Worm (Caenorhabditis elegans) whole organism, L1 larva: Measurements from ENCODE around the gene K08B12.3.
A peak's percentile ranks its signal among the peaks of the same experiment; 100 is the strongest.

Experiments used
- C04F5.9 ChIP-seq: sonication (generic microtip); optimal IDR thresholded peaks from 2 replicates; lab custom pipeline; 2016; ENCODE audit warnings: missing genetic modification characterization, missing compliant biosample characterization
- C16A3.4 ChIP-seq: fragments of 150-350 bp; optimal IDR thresholded peaks from 2 replicates; lab custom pipeline; 2014; ENCODE audit warnings: missing biosample characterization, missing genetic modification characterization
- C34B4.2 ChIP-seq: sonication (generic microtip); optimal IDR thresholded peaks from 2 replicates; lab custom pipeline; 2017; ENCODE audit warnings: mild to moderate bottlenecking, missing genetic modification characterization, missing compliant biosample characterization
- Y116A8C.19 ChIP-seq: sonication (generic microtip); optimal IDR thresholded peaks from 2 replicates; lab custom pipeline; 2016; ENCODE audit warnings: missing compliant biosample characterization, missing genetic modification characterization, borderline replicate concordance
- aha-1 ChIP-seq: fragments of 150-350 bp; optimal IDR thresholded peaks from 2 replicates; lab custom pipeline; 2014; ENCODE audit warnings: missing biosample characterization, missing genetic modification characterization
- alr-1 ChIP-seq: fragments of 200-800 bp; sonication (Bioruptor generic); optimal IDR thresholded peaks from 2 replicates; lab custom pipeline; 2018; ENCODE audit warnings: borderline replicate concordance, mild to moderate bottlenecking, missing genetic modification characterization, missing compliant biosample characterization
- blmp-1 ChIP-seq: fragments of 150-350 bp; optimal IDR thresholded peaks from 2 replicates; lab custom pipeline; 2014; ENCODE audit warnings: missing biosample characterization, missing genetic modification characterization
- ceh-63 ChIP-seq: fragments of 200-800 bp; sonication (Bioruptor generic); optimal IDR thresholded peaks from 2 replicates; lab custom pipeline; 2018; ENCODE audit warnings: mild to moderate bottlenecking, missing genetic modification characterization, missing compliant biosample characterization
- ceh-8 ChIP-seq: fragments of 200-800 bp; sonication (Bioruptor generic); optimal IDR thresholded peaks from 2 replicates; lab custom pipeline; 2018; ENCODE audit warnings: mild to moderate bottlenecking, missing genetic modification characterization, moderate library complexity, missing compliant biosample characterization
- ceh-82 ChIP-seq, 3 experiments: fragments of 150-350 bp in 1 of 3; sonication (generic microtip) in 2 of 3; optimal IDR thresholded peaks; 2 replicates each; lab custom pipeline; 2014 to 2017; ENCODE audit warnings: missing biosample characterization in 3 of 3, missing genetic modification characterization in 3 of 3
- ceh-90 ChIP-seq: sonication (generic microtip); optimal IDR thresholded peaks from 2 replicates; lab custom pipeline; 2016; ENCODE audit warnings: missing genetic modification characterization, missing compliant biosample characterization
- ces-1 ChIP-seq: fragments of 150-350 bp; optimal IDR thresholded peaks from 2 replicates; lab custom pipeline; 2014; ENCODE audit warnings: missing biosample characterization, missing genetic modification reagents, missing genetic modification characterization
- dpl-1 ChIP-seq, 3 experiments: fragments of 150-350 bp in 2 of 3; sonication (generic microtip) in 1 of 3; optimal IDR thresholded peaks; 2 replicates each; lab custom pipeline; 2014 to 2017; ENCODE audit warnings: missing biosample characterization in 3 of 3, missing genetic modification characterization in 3 of 3, missing genetic modification reagents in 3 of 3
- dsc-1 ChIP-seq: sonication (generic microtip); optimal IDR thresholded peaks from 2 replicates; lab custom pipeline; 2016; ENCODE audit warnings: mild to moderate bottlenecking, missing genetic modification characterization, missing compliant biosample characterization
- efl-1 ChIP-seq, 4 experiments: fragments of 150-350 bp; optimal IDR thresholded peaks in 3 of 4; peaks in 1 of 4; 1 replicate in 1 of 4; 2 replicates in 3 of 4; lab custom pipeline; 2014; ENCODE audit warnings: missing biosample characterization in 2 of 4, missing genetic modification characterization in 2 of 4, missing genetic modification reagents in 2 of 4
- egl-13 ChIP-seq: sonication (generic microtip); optimal IDR thresholded peaks from 2 replicates; lab custom pipeline; 2016; ENCODE audit warnings: missing genotype, missing genetic modification reagents, missing genetic modification characterization, missing compliant biosample characterization
- egl-27 ChIP-seq, 2 experiments: fragments of 150-350 bp in 1 of 2; sonication (generic microtip); optimal IDR thresholded peaks; 3 replicates each; lab custom pipeline; 2017 to 2018; ENCODE audit warnings: missing biosample characterization in 2 of 2, missing genetic modification characterization in 2 of 2, missing genetic modification reagents in 2 of 2
- elt-2 ChIP-seq: sonication (generic microtip); optimal IDR thresholded peaks from 2 replicates; lab custom pipeline; 2016; ENCODE audit warnings: missing genetic modification characterization, mild to moderate bottlenecking, inconsistent platforms, missing compliant biosample characterization, missing genetic modification reagents
- elt-3 ChIP-seq, 6 experiments: fragments of 150-350 bp in 1 of 6; sonication (generic microtip); optimal IDR thresholded peaks; 2 replicates each; lab custom pipeline; 2017 to 2018; ENCODE audit warnings: missing biosample characterization in 6 of 6, missing genetic modification characterization in 6 of 6, inconsistent platforms in 1 of 6
- ets-5 ChIP-seq: fragments of 200-800 bp; sonication (Bioruptor generic); IDR thresholded peaks from 2 replicates; pipeline ENCODE4 v1.3.6; 2022; ENCODE audit warnings: missing genetic modification characterization, missing compliant biosample characterization
- fkh-10 ChIP-seq: sonication (generic microtip); optimal IDR thresholded peaks from 2 replicates; lab custom pipeline; 2017; ENCODE audit warnings: missing biosample characterization, missing genetic modification reagents, missing genetic modification characterization
- fkh-4 ChIP-seq: sonication (generic microtip); optimal IDR thresholded peaks from 2 replicates; lab custom pipeline; 2016; ENCODE audit warnings: missing compliant biosample characterization, missing genetic modification characterization, borderline replicate concordance
- fos-1 ChIP-seq: fragments of 150-350 bp; optimal IDR thresholded peaks from 2 replicates; lab custom pipeline; 2014; ENCODE audit warnings: missing biosample characterization, missing genetic modification characterization
- hpl-2 ChIP-seq: fragments of 150-350 bp; optimal IDR thresholded peaks from 2 replicates; lab custom pipeline; 2014; ENCODE audit warnings: missing biosample characterization, missing genetic modification reagents, missing genetic modification characterization
- irx-1 ChIP-seq: sonication (generic microtip); optimal IDR thresholded peaks from 2 replicates; lab custom pipeline; 2016; ENCODE audit warnings: missing genetic modification characterization, missing compliant biosample characterization
- jun-1 ChIP-seq: fragments of 150-350 bp; optimal IDR thresholded peaks from 2 replicates; lab custom pipeline; 2014; ENCODE audit warnings: missing biosample characterization, missing genetic modification reagents, missing genetic modification characterization
- lin-13 ChIP-seq: fragments of 150-350 bp; optimal IDR thresholded peaks from 2 replicates; lab custom pipeline; 2014; ENCODE audit warnings: missing biosample characterization, missing genetic modification reagents, missing genetic modification characterization
- lin-35 ChIP-seq, 2 experiments: fragments of 150-350 bp; optimal IDR thresholded peaks; 2 replicates each; lab custom pipeline; 2014; ENCODE audit warnings: missing biosample characterization in 2 of 2, missing genetic modification characterization in 2 of 2, missing genetic modification reagents in 2 of 2
- lin-39 ChIP-seq: fragments of 150-350 bp; optimal IDR thresholded peaks from 2 replicates; lab custom pipeline; 2014; ENCODE audit warnings: missing biosample characterization, missing genetic modification reagents, missing genetic modification characterization
- lir-3 ChIP-seq: sonication (generic microtip); optimal IDR thresholded peaks from 2 replicates; lab custom pipeline; 2016; ENCODE audit warnings: mild to moderate bottlenecking, missing genetic modification characterization, moderate library complexity, missing compliant biosample characterization; ENCODE audit not compliant: poor library complexity
- mdl-1 ChIP-seq, 2 experiments: fragments of 150-350 bp; optimal IDR thresholded peaks; 2 replicates each; lab custom pipeline; 2014 to 2017; ENCODE audit warnings: missing biosample characterization in 2 of 2, missing genetic modification characterization in 2 of 2, inconsistent platforms in 1 of 2
- nhr-11 ChIP-seq: fragments of 150-350 bp; optimal IDR thresholded peaks from 2 replicates; lab custom pipeline; 2014; ENCODE audit warnings: missing biosample characterization, missing genetic modification characterization
- nhr-19 ChIP-seq: fragments of 200-800 bp; sonication (Bioruptor generic); conservative IDR thresholded peaks from 2 replicates; pipeline ENCODE4 v1.3.6; 2022; ENCODE audit warnings: missing genetic modification characterization, missing compliant biosample characterization
- nhr-20 ChIP-seq: sonication (generic microtip); optimal IDR thresholded peaks from 2 replicates; lab custom pipeline; 2016; ENCODE audit warnings: mild to moderate bottlenecking, missing genetic modification characterization, missing compliant biosample characterization
- nhr-237 ChIP-seq: fragments of 150-350 bp; optimal IDR thresholded peaks from 2 replicates; lab custom pipeline; 2014; ENCODE audit warnings: missing biosample characterization, missing genetic modification characterization
- nhr-28 ChIP-seq: fragments of 150-350 bp; optimal IDR thresholded peaks from 2 replicates; lab custom pipeline; 2014; ENCODE audit warnings: missing biosample characterization, missing genetic modification characterization
- nhr-47 ChIP-seq: sonication (generic microtip); optimal IDR thresholded peaks from 2 replicates; lab custom pipeline; 2016; ENCODE audit warnings: mild to moderate bottlenecking, missing genetic modification characterization, moderate library complexity, missing compliant biosample characterization
- nhr-71 ChIP-seq: sonication (generic microtip); optimal IDR thresholded peaks from 2 replicates; lab custom pipeline; 2016; ENCODE audit warnings: mild to moderate bottlenecking, missing genetic modification characterization, moderate library complexity, missing compliant biosample characterization
- nhr-76 ChIP-seq: sonication (generic microtip); optimal IDR thresholded peaks from 2 replicates; lab custom pipeline; 2017; ENCODE audit warnings: missing biosample characterization, missing genetic modification characterization
- nhr-77 ChIP-seq: fragments of 150-350 bp; optimal IDR thresholded peaks from 2 replicates; lab custom pipeline; 2014; ENCODE audit warnings: missing biosample characterization, missing genetic modification characterization
- nhr-85 ChIP-seq: sonication (generic microtip); peaks from one replicate; lab custom pipeline; 2016; ENCODE audit warnings: missing genetic modification characterization, inconsistent platforms, missing compliant biosample characterization
- pax-3 ChIP-seq: fragments of 200-800 bp; sonication (Bioruptor generic); optimal IDR thresholded peaks from 2 replicates; lab custom pipeline; 2018; ENCODE audit warnings: mild to moderate bottlenecking, missing genetic modification characterization, moderate library complexity, missing compliant biosample characterization
- pqm-1 ChIP-seq: sonication (generic microtip); optimal IDR thresholded peaks from 3 replicates; lab custom pipeline; 2017; ENCODE audit warnings: missing biosample characterization, missing genetic modification characterization
- snpc-4 ChIP-seq: fragments of 150-350 bp; optimal IDR thresholded peaks from 2 replicates; lab custom pipeline; 2014; ENCODE audit warnings: missing biosample characterization, missing genetic modification characterization
- snu-23 ChIP-seq: sonication (generic microtip); optimal IDR thresholded peaks from 2 replicates; lab custom pipeline; 2016; ENCODE audit warnings: missing genetic modification characterization, missing compliant biosample characterization
- sox-4 ChIP-seq: sonication (generic microtip); optimal IDR thresholded peaks from 2 replicates; lab custom pipeline; 2016; ENCODE audit warnings: missing genetic modification characterization, missing compliant biosample characterization
- sup-37 ChIP-seq: fragments of 200-800 bp; sonication (Bioruptor generic); optimal IDR thresholded peaks from 2 replicates; lab custom pipeline; 2018; ENCODE audit warnings: mild to moderate bottlenecking, missing genetic modification characterization, missing compliant biosample characterization
- tlp-1 ChIP-seq: fragments of 150-350 bp; optimal IDR thresholded peaks from 2 replicates; lab custom pipeline; 2014; ENCODE audit warnings: missing biosample characterization, missing genetic modification characterization
- vab-15 ChIP-seq: sonication (generic microtip); optimal IDR thresholded peaks from 2 replicates; lab custom pipeline; 2017; ENCODE audit warnings: missing genotype, mild to moderate bottlenecking, missing genetic modification characterization, missing compliant biosample characterization
- xbp-1 ChIP-seq: sonication (generic microtip); optimal IDR thresholded peaks from 2 replicates; lab custom pipeline; 2016; ENCODE audit warnings: missing genetic modification characterization, missing compliant biosample characterization
- ztf-11 ChIP-seq, 2 experiments: sonication (generic microtip); optimal IDR thresholded peaks; 2 replicates each; lab custom pipeline; 2016 to 2017; ENCODE audit warnings: missing genetic modification characterization in 2 of 2, missing biosample characterization in 1 of 2, missing compliant biosample characterization in 1 of 2

The K08B12.3 gene

DNA sequence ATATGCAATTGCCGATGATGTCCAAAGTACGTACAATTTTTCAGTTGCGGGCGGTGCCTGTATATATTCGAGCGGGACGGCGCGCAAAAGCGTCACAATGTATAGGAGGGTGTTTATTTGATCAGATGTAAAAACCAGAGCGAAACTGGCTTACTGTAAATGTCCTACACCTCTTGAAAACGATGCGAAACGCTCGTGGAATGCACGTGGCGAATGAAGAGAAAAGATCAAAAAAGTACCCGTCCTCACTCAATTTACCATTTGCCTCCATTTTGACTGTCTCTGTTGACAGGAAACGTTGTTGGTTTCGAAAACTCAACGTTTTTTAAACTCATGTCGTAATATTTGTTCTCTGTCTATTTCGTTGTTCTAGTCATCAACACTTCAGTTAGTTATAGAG is 5.8 kb downstream of the K08B12.3 start (continued):
- TF ChIP-seq dpl-1 (GFP tag; optimal IDR thresholded peaks at IDR 0.05; lab: Kevin White, UChicago) (peak in 1 of 3 experiments; percentile 12), snpc-4 (no peak), vab-15 (no peak), lir-3 (tag; lab: Kevin White, UChicago) (peak; percentile 5), ceh-82 (tag; optimal IDR thresholded peaks at IDR 0.05; lab: Kevin White, UChicago) (no peak)

DNA sequence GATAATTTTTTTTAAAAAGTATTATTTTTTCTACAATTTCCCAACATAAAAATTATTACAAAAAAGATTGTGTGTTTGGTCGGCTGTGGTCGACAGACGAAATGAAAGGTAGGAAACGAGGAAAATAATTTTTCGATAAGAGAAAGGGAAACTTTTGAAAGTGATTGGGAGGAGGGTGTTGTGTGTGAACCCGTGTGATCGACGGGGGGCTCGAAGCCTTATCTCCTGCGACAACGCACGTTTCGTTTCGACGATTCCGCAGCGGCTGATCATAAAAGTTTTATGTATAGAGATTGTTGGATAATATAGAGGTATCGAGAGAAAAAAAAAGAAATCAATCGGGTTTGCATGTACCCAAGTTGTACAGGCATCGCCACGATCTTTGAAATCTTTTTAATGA is 8.3 kb downstream of the K08B12.3 start:
- TF ChIP-seq mdl-1 (tag; optimal IDR thresholded peaks at IDR 0.05; lab: Kevin White, UChicago) (peak in 1 of 2 experiments; percentile 14), nhr-77 (tag; lab: Kevin White, UChicago) (no peak), nhr-11 (no peak), nhr-237 (tag; lab: Kevin White, UChicago) (no peak), ceh-90 (tag; lab: Kevin White, UChicago) (no peak), efl-1 (optimal IDR thresholded peaks at IDR 0.05; lab: Kevin White, UChicago) (no peak), efl-1 (GFP tag; optimal IDR thresholded peaks at IDR 0.05 in 1 of 2; lab: Kevin White, UChicago) (no peak), pax-3 (tag; lab: Kevin White, UChicago) (no peak), nhr-28 (tag; lab: Kevin White, UChicago) (no peak), ceh-82 (tag; optimal IDR thresholded peaks at IDR 0.05; lab: Kevin White, UChicago) (no peak), nhr-47 (tag; lab: Kevin White, UChicago) (no peak), lin-35 (GFP tag; optimal IDR thresholded peaks at IDR 0.05; lab: Kevin White, UChicago) (no peak), xbp-1 (tag; lab: Kevin White, UChicago) (no peak), C04F5.9 (tag; lab: Kevin White, UChicago) (no peak), nhr-20 (tag; lab: Kevin White, UChicago) (peak; percentile 65), nhr-76 (no peak), snu-23 (GFP tag; lab: Kevin White, UChicago) (peak; percentile 23), jun-1 (no peak), alr-1 (tag; lab: Kevin White, UChicago) (no peak), elt-2 (peak; percentile 88), sox-4 (no peak), dpl-1 (GFP tag; optimal IDR thresholded peaks at IDR 0.05; lab: Kevin White, UChicago) (no peak), elt-3 (tag; optimal IDR thresholded peaks at IDR 0.05; lab: Kevin White, UChicago) (peak in 2 of 6 experiments; percentile 51), egl-13 (tag; lab: Kevin White, UChicago) (no peak), ces-1 (GFP tag; lab: Kevin White, UChicago) (no peak), lin-13 (GFP tag; lab: Kevin White, UChicago) (no peak), fkh-4 (no peak), C16A3.4 (tag; lab: Kevin White, UChicago) (no peak), ceh-8 (GFP tag; lab: Kevin White, UChicago) (no peak), nhr-71 (tag; lab: Kevin White, UChicago) (peak; percentile 57), egl-27 (tag; optimal IDR thresholded peaks at IDR 0.05; lab: Kevin White, UChicago) (no peak), Y116A8C.19 (no peak), lin-39 (no peak), irx-1 (tag; lab: Kevin White, UChicago) (no peak), fkh-10 (no peak), ceh-63 (GFP tag; lab: Kevin White, UChicago) (no peak), ztf-11 (tag; optimal IDR thresholded peaks at IDR 0.05; lab: Kevin White, UChicago) (no peak), aha-1 (tag; lab: Kevin White, UChicago) (no peak), dsc-1 (tag; lab: Kevin White, UChicago) (no peak), C34B4.2 (tag; lab: Kevin White, UChicago) (no peak), sup-37 (GFP tag; lab: Kevin White, UChicago) (no peak), nhr-19 (GFP tag; lab: Robert Waterston, UW) (peak; percentile 18; the same call in 1 of the 2 replicates), tlp-1 (tag; lab: Kevin White, UChicago) (no peak), blmp-1 (peak; percentile 87), nhr-85 (peak; percentile 34), fos-1 (tag; lab: Kevin White, UChicago) (no peak), ets-5 (GFP tag; lab: Robert Waterston, UW) (no peak), pqm-1 (tag; lab: Kevin White, UChicago) (no peak), hpl-2 (no peak)
